Worm (Caenorhabditis elegans): ENCODE measurements around the gene C53D6.8.

- TF ChIP-seq skn-1 (tag; optimal IDR thresholded peaks at IDR 0.05) (no peak), nhr-23 (tag; optimal IDR thresholded peaks at IDR 0.05) (no peak), ztf-4 (tag; optimal IDR thresholded peaks at IDR 0.05) (no peak), egl-27 (tag; optimal IDR thresholded peaks at IDR 0.05) (no peak), lin-11 (tag; optimal IDR thresholded peaks at IDR 0.05) (no peak), nhr-11 (tag; optimal IDR thresholded peaks at IDR 0.05) (no peak), nhr-237 (tag; optimal IDR thresholded peaks at IDR 0.05) (no peak), aly-2 (tag; optimal IDR thresholded peaks at IDR 0.05) (no peak), ceh-82 (tag; optimal IDR thresholded peaks at IDR 0.05) (no peak)
These were observed 22.8 kb downstream of the C53D6.8 start, which contains the start of gene col-119 for ce11 chrIV:8979695-8980094.
